Worm (Caenorhabditis elegans) whole organism, L4/young adult: ENCODE results near the gene spe-36.

Source experiments
- W03F9.2 ChIP-seq: fragments of 150-350 bp; optimal IDR thresholded peaks from 2 replicates; lab custom pipeline; 2014; ENCODE audit warnings: missing biosample characterization, missing genetic modification characterization
- him-1 ChIP-seq: sonication (generic microtip); optimal IDR thresholded peaks from 2 replicates; lab custom pipeline; 2016; ENCODE audit warnings: missing genotype, missing genetic modification reagents, missing genetic modification characterization, missing compliant biosample characterization

ce11 chrIV:11574331-11574730 is 17.7 kb downstream of the spe-36 start:
- no peak for TF ChIP-seq W03F9.2 (tag; lab: Kevin White, UChicago)
- TF ChIP-seq him-1 (tag; lab: Kevin White, UChicago): no peak
